Fruit fly (Drosophila melanogaster) Kc167 (cell line): ENCODE data around the gene CG13306.

ENCODE experiments used
- Myc ChIP-seq: fragments of >200 bp; optimal IDR thresholded peaks from 2 replicates; lab custom pipeline; 2017; ENCODE audit warnings: missing external identifiers
- Sin3A ChIP-seq: fragments of >200 bp; optimal IDR thresholded peaks from 2 replicates; lab custom pipeline; 2018; ENCODE audit warnings: missing external identifiers
- h ChIP-seq: fragments of >200 bp; optimal IDR thresholded peaks from 3 replicates; lab custom pipeline; 2018; ENCODE audit warnings: missing external identifiers
- insv ChIP-seq: fragments of >200 bp; optimal IDR thresholded peaks from 3 replicates; lab custom pipeline; 2018; ENCODE audit warnings: missing external identifiers
- psq ChIP-seq: fragments of >200 bp; optimal IDR thresholded peaks from 2 replicates; lab custom pipeline; 2017; ENCODE audit warnings: missing external identifiers
- ttk ChIP-seq: sonication (Bioruptor generic); optimal IDR thresholded peaks from 2 replicates; lab custom pipeline; 2017; ENCODE audit warnings: missing external identifiers

- TF ChIP-seq psq (lab: Kevin White, UChicago) (no peak), insv (lab: Kevin White, UChicago) (no peak), Sin3A (lab: Kevin White, UChicago) (no peak), Myc (lab: Kevin White, UChicago) (no peak), ttk (lab: Kevin White, UChicago) (no peak), h (lab: Kevin White, UChicago) (no peak)
These were observed 23.9 kb downstream of the CG13306 start, which contains the start of gene CG43965 for dm6 chr3L:8725674-8726073.
